Worm (Caenorhabditis elegans): ENCODE measurements around the gene pro-2.

- no peak for TF ChIP-seq nhr-76 (tag; optimal IDR thresholded peaks at IDR 0.05)
- no peak for TF ChIP-seq elt-2 (tag; optimal IDR thresholded peaks at IDR 0.05)
- no peak for TF ChIP-seq snpc-4 (tag; optimal IDR thresholded peaks at IDR 0.05)
- no peak for TF ChIP-seq fkh-10 (GFP tag; optimal IDR thresholded peaks at IDR 0.05)
- TF ChIP-seq nhr-77 (tag; optimal IDR thresholded peaks at IDR 0.05) = no peak
- TF ChIP-seq sea-2 (GFP tag; optimal IDR thresholded peaks at IDR 0.05) = no peak
- TF ChIP-seq lin-15B (tag; optimal IDR thresholded peaks at IDR 0.05) = no peak
- TF ChIP-seq unc-62 (GFP tag; optimal IDR thresholded peaks at IDR 0.05) = no peak
- TF ChIP-seq aly-2 (tag; optimal IDR thresholded peaks at IDR 0.05) = no peak
- no peak for TF ChIP-seq nhr-237 (tag; optimal IDR thresholded peaks at IDR 0.05)
- no peak for TF ChIP-seq R02D3.7 (tag; optimal IDR thresholded peaks at IDR 0.05)
- no peak for TF ChIP-seq lin-39 (tag; optimal IDR thresholded peaks at IDR 0.05)
- no peak for TF ChIP-seq elt-1 (tag; optimal IDR thresholded peaks at IDR 0.05)
Measured at ce11 chrII:10316119-10316518, 28.8 kb downstream of the pro-2 start, which contains the start of gene gcy-5.

All from whole organism, L3 larva.